Fruit fly (Drosophila melanogaster) whole organism, wandering third instar larva: ENCODE data around the gene CG16959.

Source experiments
- CrebA ChIP-seq: fragments of 200-800 bp; sonication (Bioruptor generic); optimal IDR thresholded peaks from 2 replicates; lab custom pipeline; 2016; ENCODE audit warnings: missing biosample characterization, mild to moderate bottlenecking, missing genetic modification characterization, borderline replicate concordance
- Dfd ChIP-seq: fragments of >200 bp; optimal IDR thresholded peaks from 2 replicates; lab custom pipeline; 2017; ENCODE audit warnings: missing biosample characterization, missing genetic modification characterization
- OdsH ChIP-seq: fragments of 200-800 bp; sonication (Bioruptor generic); optimal IDR thresholded peaks from 2 replicates; lab custom pipeline; 2016; ENCODE audit warnings: missing biosample characterization, mild to moderate bottlenecking, missing genetic modification characterization
- jim ChIP-seq: fragments of 175-275, 200-325 bp; sonication (Bioruptor generic); optimal IDR thresholded peaks from 2 replicates; lab custom pipeline; 2016; ENCODE audit warnings: missing biosample characterization, mild to moderate bottlenecking, missing genetic modification characterization
- pan ChIP-seq: fragments of >200 bp; optimal IDR thresholded peaks from 2 replicates; lab custom pipeline; 2017

dm6 chr3L:15108948-15109347 lies 16.2 kb downstream of the CG16959 start:
- TF ChIP-seq OdsH (GFP tag; lab: Kevin White, UChicago) (no peak), CrebA (GFP tag; lab: Kevin White, UChicago) (no peak), Dfd (GFP tag; lab: Kevin White, UChicago) (no peak), pan (lab: Kevin White, UChicago) (no peak), jim (no peak)
